Worm (Caenorhabditis elegans) whole organism, L4 larva: ENCODE data around the gene C46F11.5.
A peak's percentile ranks its signal among the peaks of the same experiment; 100 is the strongest.

Experiments used
- D1046.2 ChIP-seq: fragments of 200-800 bp; sonication (Bioruptor generic); IDR thresholded peaks from 2 replicates; pipeline ENCODE4 v1.3.6; 2022; ENCODE audit warnings: missing genetic modification characterization, missing compliant biosample characterization
- F49E8.2 ChIP-seq: sonication (generic microtip); optimal IDR thresholded peaks from 2 replicates; lab custom pipeline; 2016; ENCODE audit warnings: missing compliant biosample characterization, mild to moderate bottlenecking, missing genetic modification characterization, borderline replicate concordance
- T20F7.1 ChIP-seq: fragments of 200-800 bp; sonication (Bioruptor generic); optimal IDR thresholded peaks from 2 replicates; lab custom pipeline; 2018; ENCODE audit warnings: mild to moderate bottlenecking, missing genetic modification characterization, missing compliant biosample characterization
- T26A8.4 ChIP-seq: fragments of 200-800 bp; sonication (Bioruptor generic); IDR thresholded peaks from 2 replicates; pipeline ENCODE4 v1.3.6; 2022; ENCODE audit warnings: missing genetic modification characterization, missing compliant biosample characterization
- Y48G9A.11 ChIP-seq: fragments of 200-800 bp; sonication (Bioruptor generic); IDR thresholded peaks from 2 replicates; pipeline ENCODE4 v1.3.6; 2022; ENCODE audit warnings: missing genetic modification reagents, missing genetic modification characterization, missing compliant biosample characterization
- Y5F2A.4 ChIP-seq: fragments of 200-800 bp; sonication (Bioruptor generic); optimal IDR thresholded peaks from 2 replicates; lab custom pipeline; 2018; ENCODE audit warnings: mild to moderate bottlenecking, missing genetic modification characterization, missing compliant biosample characterization
- aha-1 ChIP-seq: fragments of 150-350 bp; peaks from one replicate; lab custom pipeline; 2014; ENCODE audit warnings: missing biosample characterization, missing genetic modification characterization
- aly-2 ChIP-seq: sonication (generic microtip); optimal IDR thresholded peaks from 2 replicates; lab custom pipeline; 2018; ENCODE audit warnings: missing biosample characterization, missing genetic modification characterization
- ama-1 ChIP-seq: fragments of 150-350 bp; optimal IDR thresholded peaks from 2 replicates; lab custom pipeline; 2014; ENCODE audit warnings: inconsistent platforms, mixed read lengths
- ceh-62 ChIP-seq: sonication (generic microtip); optimal IDR thresholded peaks from 2 replicates; lab custom pipeline; 2017; ENCODE audit warnings: missing biosample characterization, missing genetic modification characterization
- ces-1 ChIP-seq: fragments of 150-350 bp; sonication (generic microtip); optimal IDR thresholded peaks from 4 replicates; lab custom pipeline; 2014; ENCODE audit warnings: missing biosample characterization, missing genetic modification reagents, missing genetic modification characterization
- ctbp-1 ChIP-seq: fragments of 200-800 bp; sonication (Bioruptor generic); IDR thresholded peaks from 2 replicates; pipeline ENCODE4 v1.3.6; 2022; ENCODE audit warnings: missing genetic modification reagents, missing genetic modification characterization, missing compliant biosample characterization
- daf-19 ChIP-seq: fragments of 200-800 bp; sonication (Bioruptor generic); conservative IDR thresholded peaks from 2 replicates; pipeline ENCODE4 v1.3.6; 2022; ENCODE audit warnings: missing genetic modification characterization, missing compliant biosample characterization
- dmd-6 ChIP-seq: fragments of 200-800 bp; sonication (Bioruptor generic); IDR thresholded peaks from 2 replicates; pipeline ENCODE4 v1.3.6; 2022; ENCODE audit warnings: missing genetic modification reagents, missing genetic modification characterization, missing compliant biosample characterization
- dmd-8 ChIP-seq: fragments of 200-800 bp; sonication (Bioruptor generic); IDR thresholded peaks from 2 replicates; pipeline ENCODE4 v1.3.6; 2022; ENCODE audit warnings: missing genetic modification characterization, missing compliant biosample characterization
- dmd-9 ChIP-seq: fragments of 200-800 bp; sonication (Bioruptor generic); IDR thresholded peaks from 2 replicates; pipeline ENCODE4 v1.3.6; 2022; ENCODE audit warnings: missing genetic modification reagents, missing genetic modification characterization, missing compliant biosample characterization
- dve-1 ChIP-seq: sonication (generic microtip); optimal IDR thresholded peaks from 2 replicates; lab custom pipeline; 2017; ENCODE audit warnings: antibody characterized with exemption, mild to moderate bottlenecking, missing genetic modification characterization, missing compliant biosample characterization; ENCODE audit not compliant: insufficient read depth
- egl-27 ChIP-seq: sonication (generic microtip); optimal IDR thresholded peaks from 3 replicates; lab custom pipeline; 2017; ENCODE audit warnings: missing biosample characterization, missing genetic modification reagents, missing genetic modification characterization
- hif-1 ChIP-seq, 2 experiments: sonication (generic microtip); optimal IDR thresholded peaks; 2 replicates each; lab custom pipeline; 2016 to 2017; ENCODE audit warnings: missing compliant biosample characterization in 2 of 2, missing genetic modification characterization in 2 of 2, missing genetic modification reagents in 2 of 2, missing genotype in 2 of 2, mild to moderate bottlenecking in 1 of 2
- hlh-11 ChIP-seq: fragments of 200-800 bp; sonication (Bioruptor generic); optimal IDR thresholded peaks from 2 replicates; lab custom pipeline; 2018; ENCODE audit warnings: mild to moderate bottlenecking, missing genetic modification characterization, missing compliant biosample characterization
- lim-7 ChIP-seq: fragments of 200-800 bp; sonication (Bioruptor generic); IDR thresholded peaks from 2 replicates; pipeline ENCODE4 v1.3.6; 2022; ENCODE audit warnings: missing genetic modification characterization, missing compliant biosample characterization
- lin-13 ChIP-seq: fragments of 150-350 bp; optimal IDR thresholded peaks from 2 replicates; lab custom pipeline; 2014; ENCODE audit warnings: missing biosample characterization, missing genetic modification reagents, missing genetic modification characterization
- madf-5 ChIP-seq, 2 experiments: fragments of 200-800 bp; sonication (Bioruptor generic); IDR thresholded peaks; 2 replicates each; pipeline ENCODE4 v1.3.6; 2022; ENCODE audit warnings: missing compliant biosample characterization in 2 of 2, missing genetic modification characterization in 2 of 2
- madf-9 ChIP-seq: fragments of 200-800 bp; sonication (Bioruptor generic); conservative IDR thresholded peaks from 2 replicates; pipeline ENCODE4 v1.3.6; 2022; ENCODE audit warnings: missing genetic modification reagents, missing genetic modification characterization, missing compliant biosample characterization
- mdl-1 ChIP-seq, 2 experiments: fragments of 150-350 bp in 1 of 2; sonication (generic microtip) in 1 of 2; optimal IDR thresholded peaks; 2 replicates each; lab custom pipeline; 2014 to 2017; ENCODE audit warnings: missing biosample characterization in 2 of 2, missing genetic modification characterization in 2 of 2
- mdt-29 ChIP-seq: fragments of 200-800 bp; sonication (Bioruptor generic); IDR thresholded peaks from 2 replicates; pipeline ENCODE4 v1.3.6; 2022; ENCODE audit warnings: missing genetic modification reagents, missing genetic modification characterization, missing compliant biosample characterization
- mes-2 ChIP-seq: sonication (generic microtip); optimal IDR thresholded peaks from 2 replicates; lab custom pipeline; 2016; ENCODE audit warnings: missing genotype, mild to moderate bottlenecking, missing genetic modification characterization, missing compliant biosample characterization; ENCODE audit not compliant: poor library complexity, severe bottlenecking
- mxl-2 ChIP-seq: fragments of 200-800 bp; sonication (Bioruptor generic); conservative IDR thresholded peaks from 2 replicates; pipeline ENCODE4 v1.3.6; 2022; ENCODE audit warnings: missing genetic modification reagents, missing genetic modification characterization, missing compliant biosample characterization
- mxl-3 ChIP-seq: fragments of 200-800 bp; sonication (Bioruptor generic); optimal IDR thresholded peaks from 2 replicates; lab custom pipeline; 2018; ENCODE audit warnings: mild to moderate bottlenecking, missing genetic modification characterization, missing compliant biosample characterization
- nhr-237 ChIP-seq: sonication (generic microtip); optimal IDR thresholded peaks from 2 replicates; lab custom pipeline; 2017; ENCODE audit warnings: missing biosample characterization, missing genetic modification characterization
- nhr-28 ChIP-seq: fragments of 150-350 bp; optimal IDR thresholded peaks from 2 replicates; lab custom pipeline; 2014; ENCODE audit warnings: missing biosample characterization, missing genetic modification characterization
- nhr-42 ChIP-seq: fragments of 200-800 bp; sonication (Bioruptor generic); IDR thresholded peaks from 2 replicates; pipeline ENCODE4 v1.3.6; 2022; ENCODE audit warnings: missing genetic modification characterization, missing compliant biosample characterization
- nhr-6 ChIP-seq: fragments of 150-350 bp; optimal IDR thresholded peaks from 2 replicates; lab custom pipeline; 2014; ENCODE audit warnings: missing biosample characterization, missing genetic modification characterization
- nhr-76 ChIP-seq: fragments of 150-350 bp; optimal IDR thresholded peaks from 2 replicates; lab custom pipeline; 2014; ENCODE audit warnings: missing biosample characterization, missing genetic modification characterization
- nhr-77 ChIP-seq: fragments of 150-350 bp; optimal IDR thresholded peaks from 2 replicates; lab custom pipeline; 2014; ENCODE audit warnings: missing biosample characterization, missing genetic modification characterization
- pha-4 ChIP-seq, 2 experiments: fragments of 150-350 bp in 1 of 2; fragments of 200-800 bp in 1 of 2; sonication (Bioruptor generic) in 1 of 2; IDR thresholded peaks in 1 of 2; optimal IDR thresholded peaks in 1 of 2; 2 replicates each; pipeline versions ENCODE4 v1.3.6 to Lab custom; 2014 to 2022; ENCODE audit warnings: missing genetic modification characterization in 2 of 2, missing genetic modification reagents in 2 of 2, missing biosample characterization in 1 of 2, missing compliant biosample characterization in 1 of 2
- pqm-1 ChIP-seq: sonication (generic microtip); optimal IDR thresholded peaks from 2 replicates; lab custom pipeline; 2017; ENCODE audit warnings: missing biosample characterization, missing genetic modification characterization
- rbr-2 ChIP-seq: sonication (generic microtip); optimal IDR thresholded peaks from 2 replicates; lab custom pipeline; 2016; ENCODE audit warnings: missing genotype, missing genetic modification characterization, missing compliant biosample characterization
- set-16 ChIP-seq: fragments of 200-800 bp; sonication (Bioruptor generic); IDR thresholded peaks from 2 replicates; pipeline ENCODE4 v1.3.6; 2022; ENCODE audit warnings: missing genetic modification reagents, missing genetic modification characterization, missing compliant biosample characterization
- skn-1 ChIP-seq: fragments of 150-350 bp; optimal IDR thresholded peaks from 2 replicates; lab custom pipeline; 2014; ENCODE audit warnings: missing biosample characterization, missing genetic modification characterization
- spr-1 ChIP-seq: sonication (generic microtip); optimal IDR thresholded peaks from 2 replicates; lab custom pipeline; 2016; ENCODE audit warnings: mild to moderate bottlenecking, missing genetic modification characterization, missing compliant biosample characterization
- spr-3 ChIP-seq: fragments of 200-800 bp; sonication (Bioruptor generic); optimal IDR thresholded peaks from 2 replicates; lab custom pipeline; 2018; ENCODE audit warnings: mild to moderate bottlenecking, missing genetic modification characterization, missing compliant biosample characterization
- tag-97 ChIP-seq: fragments of 200-800 bp; sonication (Bioruptor generic); IDR thresholded peaks from 2 replicates; pipeline ENCODE4 v1.3.6; 2022; ENCODE audit warnings: missing genetic modification characterization, missing compliant biosample characterization
- unc-130 ChIP-seq: sonication (generic microtip); optimal IDR thresholded peaks from 2 replicates; lab custom pipeline; 2016; ENCODE audit warnings: missing genetic modification reagents, missing genetic modification characterization, missing compliant biosample characterization
- unc-39 ChIP-seq: sonication (generic microtip); optimal IDR thresholded peaks from 2 replicates; lab custom pipeline; 2017; ENCODE audit warnings: missing biosample characterization, missing genetic modification characterization
- unc-62 ChIP-seq, 3 experiments: fragments of 150-350 bp in 1 of 3; sonication (generic microtip); optimal IDR thresholded peaks in 2 of 3; peaks in 1 of 3; 1 replicate in 1 of 3; 2 replicates in 2 of 3; lab custom pipeline; 2014 to 2017; ENCODE audit warnings: missing biosample characterization in 3 of 3, missing genetic modification characterization in 3 of 3, missing genetic modification reagents in 3 of 3, missing genotype in 1 of 3
- zag-1 ChIP-seq: fragments of 150-350 bp; optimal IDR thresholded peaks from 2 replicates; lab custom pipeline; 2014; ENCODE audit warnings: missing biosample characterization, missing genetic modification characterization
- zfp-2 ChIP-seq: sonication (generic microtip); optimal IDR thresholded peaks from 2 replicates; lab custom pipeline; 2016; ENCODE audit warnings: mild to moderate bottlenecking, missing genetic modification characterization, missing compliant biosample characterization
- zip-2 ChIP-seq: fragments of 150-350 bp; optimal IDR thresholded peaks from 2 replicates; lab custom pipeline; 2014; ENCODE audit warnings: missing biosample characterization, missing genetic modification characterization
- ztf-11 ChIP-seq: fragments of 150-350 bp; optimal IDR thresholded peaks from 2 replicates; lab custom pipeline; 2014; ENCODE audit warnings: missing biosample characterization, missing genetic modification characterization
- ztf-7 ChIP-seq: fragments of 150-350 bp; optimal IDR thresholded peaks from 2 replicates; lab custom pipeline; 2014; ENCODE audit warnings: missing biosample characterization, missing genetic modification characterization

The C46F11.5 gene

DNA sequence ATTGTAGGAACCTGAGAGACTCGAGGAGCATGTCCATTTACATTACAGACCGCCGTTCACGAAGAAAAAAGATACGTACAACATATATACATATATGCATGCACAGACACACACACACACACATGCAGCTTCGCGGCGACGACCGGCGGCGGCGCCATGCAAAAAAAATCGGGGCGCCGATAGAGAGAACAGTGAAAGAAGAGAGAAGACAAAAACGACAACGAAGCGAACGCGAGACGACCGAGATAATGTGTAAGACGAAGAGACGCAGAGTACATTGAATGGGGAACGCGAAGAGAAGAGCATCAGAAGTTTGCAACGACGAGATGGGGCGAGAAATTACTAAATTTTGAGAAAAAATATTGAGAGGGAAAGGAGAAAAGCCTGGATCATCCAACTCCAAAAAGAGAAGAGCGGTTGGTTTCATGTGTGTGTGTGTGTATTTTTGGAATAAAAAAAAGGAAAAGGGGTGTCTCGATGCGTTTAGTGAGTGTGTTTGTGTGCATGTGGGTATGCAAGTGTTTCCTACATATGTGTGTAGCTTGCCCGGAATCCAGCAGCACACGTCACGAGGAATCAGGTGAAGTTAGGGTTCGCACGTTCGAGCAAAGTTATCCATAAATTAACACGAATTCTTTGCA, 37.7 kb downstream of the C46F11.5 start (continued):
- TF ChIP-seq nhr-76: no peak
- TF ChIP-seq lin-13 (GFP tag; lab: Kevin White, UChicago): no peak
- TF ChIP-seq daf-19 (GFP tag; lab: Robert Waterston, UW): no peak
- TF ChIP-seq spr-1: no peak
- TF ChIP-seq T20F7.1 (GFP tag; lab: Kevin White, UChicago): no peak
- TF ChIP-seq Y5F2A.4 (GFP tag; lab: Kevin White, UChicago): no peak
- no peak for TF ChIP-seq aly-2 (tag; lab: Kevin White, UChicago)
- TF ChIP-seq zip-2: no peak
- TF ChIP-seq ztf-7 (tag; lab: Kevin White, UChicago): no peak
- no peak for TF ChIP-seq unc-39 (tag; lab: Kevin White, UChicago)
- TF ChIP-seq dve-1 (tag; lab: Kevin White, UChicago): peak; percentile 48
- no peak for TF ChIP-seq T26A8.4
- peak; percentile 63 for TF ChIP-seq nhr-28 (tag; lab: Kevin White, UChicago)
- no peak for TF ChIP-seq egl-27
- no peak for TF ChIP-seq ztf-11 (tag; lab: Kevin White, UChicago)
- peak; percentile 51 for TF ChIP-seq rbr-2 (tag; lab: Kevin White, UChicago)
- no peak for TF ChIP-seq lim-7
- TF ChIP-seq F49E8.2 (tag; lab: Kevin White, UChicago): no peak
- no peak for TF ChIP-seq nhr-77 (tag; lab: Kevin White, UChicago)
- peak in 1 of 2 experiments; percentile 43 for TF ChIP-seq mdl-1 (tag; optimal IDR thresholded peaks at IDR 0.05; lab: Kevin White, UChicago)
- TF ChIP-seq nhr-6 (tag; lab: Kevin White, UChicago): peak; percentile 13
- no peak for TF ChIP-seq mdt-29 (GFP tag; lab: Robert Waterston, UW)
- no peak for TF ChIP-seq set-16
- TF ChIP-seq nhr-42: no peak
- TF ChIP-seq pha-4 (GFP tag; IDR thresholded peaks at IDR 0.05; lab: Robert Waterston, UW): no peak
- TF ChIP-seq pha-4 (tag; optimal IDR thresholded peaks at IDR 0.05; lab: Kevin White, UChicago): no peak
- TF ChIP-seq zag-1 (tag; lab: Kevin White, UChicago): no peak
- no peak for TF ChIP-seq nhr-237
- TF ChIP-seq tag-97: no peak
- TF ChIP-seq unc-130 (GFP tag; lab: Kevin White, UChicago): no peak
- TF ChIP-seq dmd-9: no peak
- TF ChIP-seq skn-1: no peak
- no peak for TF ChIP-seq hif-1 (tag; optimal IDR thresholded peaks at IDR 0.05; lab: Kevin White, UChicago)
- no peak for TF ChIP-seq madf-9
- peak; percentile 61 for TF ChIP-seq hlh-11 (tag; lab: Kevin White, UChicago)
- TF ChIP-seq ama-1 (lab: Kevin White, UChicago): no peak
- no peak for TF ChIP-seq pqm-1 (tag; lab: Kevin White, UChicago)
- TF ChIP-seq zfp-2 (tag; lab: Kevin White, UChicago): no peak
- no peak for TF ChIP-seq ceh-62 (tag; lab: Kevin White, UChicago)
- TF ChIP-seq mxl-3: peak; percentile 66
- TF ChIP-seq dmd-8 (GFP tag; lab: Robert Waterston, UW): no peak
- no peak for TF ChIP-seq D1046.2 (GFP tag; lab: Robert Waterston, UW)
- TF ChIP-seq unc-62 (GFP tag; optimal IDR thresholded peaks at IDR 0.05 in 1 of 2; lab: Kevin White, UChicago): peak in 1 of 2 experiments; percentile 90
- no peak for TF ChIP-seq unc-62 (tag; optimal IDR thresholded peaks at IDR 0.05; lab: Kevin White, UChicago)
- no peak for TF ChIP-seq Y48G9A.11
- no peak for TF ChIP-seq ctbp-1 (GFP tag; lab: Robert Waterston, UW)
- peak; percentile 34; the same call in 1 of the 2 replicates for TF ChIP-seq dmd-6 (GFP tag; lab: Robert Waterston, UW)
- TF ChIP-seq aha-1 (tag; lab: Kevin White, UChicago): peak; percentile 97
- no peak for TF ChIP-seq mxl-2 (GFP tag; lab: Robert Waterston, UW)
- no peak for TF ChIP-seq ces-1 (GFP tag; lab: Kevin White, UChicago)
- no peak for TF ChIP-seq madf-5 (GFP tag; IDR thresholded peaks at IDR 0.05; lab: Robert Waterston, UW)
- peak; percentile 36 for TF ChIP-seq mes-2 (tag; lab: Kevin White, UChicago)
- TF ChIP-seq spr-3 (GFP tag; lab: Kevin White, UChicago): no peak
